Worm (Caenorhabditis elegans) whole organism, midembryonic: Measurements from ENCODE around the gene W02D7.6.

Experiments
- T22C8.4 ChIP-seq: fragments of 200-800 bp; sonication (Bioruptor generic); IDR thresholded peaks from 2 replicates; pipeline ENCODE4 v1.3.6; 2022; ENCODE audit warnings: missing genetic modification characterization, missing compliant biosample characterization
- cog-1 ChIP-seq: sonication (generic microtip); optimal IDR thresholded peaks from 2 replicates; lab custom pipeline; 2016; ENCODE audit warnings: missing genetic modification characterization, missing compliant biosample characterization
- flt-1 ChIP-seq: fragments of 200-800 bp; sonication (Bioruptor generic); IDR thresholded peaks from 2 replicates; pipeline ENCODE4 v1.3.6; 2022; ENCODE audit warnings: missing genetic modification characterization, missing compliant biosample characterization
- klf-2 ChIP-seq: fragments of 200-800 bp; sonication (Bioruptor generic); conservative IDR thresholded peaks from 2 replicates; pipeline ENCODE4 v1.3.6; 2022; ENCODE audit warnings: missing genetic modification reagents, missing genetic modification characterization, missing compliant biosample characterization
- med-1 ChIP-seq: sonication (generic microtip); optimal IDR thresholded peaks from 2 replicates; lab custom pipeline; 2017; ENCODE audit warnings: missing genetic modification characterization, mild to moderate bottlenecking, missing compliant biosample characterization, antibody characterized with exemption, missing genetic modification reagents; ENCODE audit not compliant: insufficient read depth
- ref-1 ChIP-seq: fragments of 200-800 bp; sonication (Bioruptor generic); conservative IDR thresholded peaks from 2 replicates; pipeline ENCODE4 v1.3.6; 2022; ENCODE audit warnings: missing genetic modification reagents, missing genetic modification characterization, missing compliant biosample characterization
- tab-1 ChIP-seq: fragments of 200-800 bp; sonication (Bioruptor generic); IDR thresholded peaks from 2 replicates; pipeline ENCODE4 v1.3.6; 2022; ENCODE audit warnings: missing genetic modification characterization, missing compliant biosample characterization
- ztf-23 ChIP-seq: fragments of 200-800 bp; sonication (Bioruptor generic); IDR thresholded peaks from 2 replicates; pipeline ENCODE4 v1.3.6; 2022; ENCODE audit warnings: missing genetic modification reagents, missing genetic modification characterization, missing compliant biosample characterization
- ztf-29 ChIP-seq: fragments of 200-800 bp; sonication (Bioruptor generic); IDR thresholded peaks from 2 replicates; pipeline ENCODE4 v1.3.6; 2022; ENCODE audit warnings: missing genetic modification reagents, missing genetic modification characterization, missing compliant biosample characterization

DNA sequence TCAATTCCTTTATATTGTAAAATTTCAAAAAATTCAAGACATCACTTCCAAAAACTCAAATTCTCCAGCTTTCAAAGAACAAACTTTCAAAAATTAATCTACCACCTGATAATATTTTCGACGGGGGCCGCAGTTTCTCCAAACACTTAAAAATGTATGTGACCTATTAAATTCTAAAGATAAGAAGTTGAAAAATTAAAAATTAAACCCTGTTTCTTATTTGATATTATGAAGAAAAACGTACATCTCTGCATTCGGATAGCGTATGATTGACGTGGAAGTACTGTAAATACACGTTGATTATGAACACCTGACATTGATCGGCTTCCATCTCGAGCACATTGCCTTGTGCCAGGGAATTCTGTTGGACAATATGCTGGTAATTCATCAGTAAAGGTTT lies 4.6 kb upstream of the W02D7.6 start:
- TF ChIP-seq ref-1 (no peak), tab-1 (GFP tag; lab: Robert Waterston, UW) (no peak), T22C8.4 (GFP tag; lab: Robert Waterston, UW) (no peak), flt-1 (GFP tag; lab: Robert Waterston, UW) (no peak), cog-1 (tag; lab: Kevin White, UChicago) (no peak), med-1 (GFP tag; lab: Kevin White, UChicago) (no peak), ztf-23 (GFP tag; lab: Robert Waterston, UW) (no peak), ztf-29 (GFP tag; lab: Robert Waterston, UW) (no peak), klf-2 (GFP tag; lab: Robert Waterston, UW) (no peak)
